Worm (Caenorhabditis elegans): ENCODE results near the gene des-2.

DNA sequence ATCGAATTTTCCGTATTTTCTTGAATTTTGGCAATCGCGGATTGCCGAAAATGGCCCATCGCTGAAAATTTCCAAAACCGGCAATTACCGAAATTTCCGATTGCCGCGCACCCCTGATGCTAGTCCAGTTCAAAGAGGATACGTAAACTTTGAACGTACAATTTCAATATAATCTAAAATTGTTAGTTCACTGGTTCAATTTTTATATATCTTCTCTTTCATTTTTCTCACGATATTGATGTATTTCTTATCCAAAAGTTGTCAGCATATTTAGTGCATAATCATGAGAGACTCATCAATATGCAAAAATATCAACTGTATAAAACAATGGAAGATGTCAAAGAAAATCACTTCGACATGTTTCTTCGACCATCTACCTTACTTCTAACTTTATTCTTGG, 22.9 kb downstream of the des-2 start, which contains the start of gene nas-17:
- TF ChIP-seq him-1 (tag; optimal IDR thresholded peaks at IDR 0.05): no peak
- no peak for TF ChIP-seq W03F9.2 (tag; optimal IDR thresholded peaks at IDR 0.05)
- no peak for TF ChIP-seq dao-5 (tag; optimal IDR thresholded peaks at IDR 0.05)
